Worm (Caenorhabditis elegans): ENCODE results near the gene gly-11.

DNA sequence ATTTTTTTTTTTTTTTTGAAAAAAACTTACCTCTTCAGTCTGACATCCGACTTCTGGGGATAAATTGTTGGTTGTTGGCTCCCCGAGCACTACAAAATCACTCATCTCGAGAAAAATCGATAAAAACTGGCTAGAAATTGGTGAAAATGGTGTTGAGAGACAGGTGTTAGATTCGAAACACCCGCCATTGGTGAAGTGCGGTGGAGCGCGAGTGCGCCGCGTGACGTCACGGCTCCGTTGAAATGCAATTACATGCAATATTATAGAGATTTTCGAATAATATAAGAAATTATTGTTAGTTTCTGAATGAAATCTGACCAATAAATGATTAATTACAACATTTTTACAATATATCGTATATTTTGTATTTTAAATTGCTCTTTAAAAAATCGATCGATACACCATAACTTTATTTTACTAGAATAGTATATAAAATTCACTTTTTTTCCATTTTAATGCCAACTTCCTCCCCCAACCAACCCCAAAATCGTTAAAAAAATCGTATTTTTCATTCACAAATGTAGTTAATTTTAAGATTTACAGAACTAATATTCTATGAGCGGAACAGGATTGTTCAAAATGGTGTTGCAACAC, 49.1 kb upstream of the gly-11 start, which contains the start of the genes Y75B8A.18 and Y75B8A.19:
- TF ChIP-seq him-1 (tag; optimal IDR thresholded peaks at IDR 0.05) (no peak), dao-5 (tag; optimal IDR thresholded peaks at IDR 0.05) (no peak)
